Worm (Caenorhabditis elegans) whole organism, L4 larva: ENCODE results near the gene srw-71.

Source experiments
- F37D6.2 ChIP-seq: sonication (generic microtip); optimal IDR thresholded peaks from 2 replicates; lab custom pipeline; 2016; ENCODE audit warnings: mild to moderate bottlenecking, missing genetic modification characterization, missing compliant biosample characterization
- R02D3.7 ChIP-seq: fragments of 150-350 bp; sonication (generic microtip); optimal IDR thresholded peaks from 3 replicates; lab custom pipeline; 2014; ENCODE audit warnings: missing biosample characterization, missing genetic modification characterization
- T20F7.1 ChIP-seq: fragments of 200-800 bp; sonication (Bioruptor generic); optimal IDR thresholded peaks from 2 replicates; lab custom pipeline; 2018; ENCODE audit warnings: mild to moderate bottlenecking, missing genetic modification characterization, missing compliant biosample characterization
- T26A8.4 ChIP-seq: fragments of 200-800 bp; sonication (Bioruptor generic); IDR thresholded peaks from 2 replicates; pipeline ENCODE4 v1.3.6; 2022; ENCODE audit warnings: missing genetic modification characterization, missing compliant biosample characterization
- Y48G9A.11 ChIP-seq: fragments of 200-800 bp; sonication (Bioruptor generic); IDR thresholded peaks from 2 replicates; pipeline ENCODE4 v1.3.6; 2022; ENCODE audit warnings: missing genetic modification reagents, missing genetic modification characterization, missing compliant biosample characterization
- Y5F2A.4 ChIP-seq: fragments of 200-800 bp; sonication (Bioruptor generic); optimal IDR thresholded peaks from 2 replicates; lab custom pipeline; 2018; ENCODE audit warnings: mild to moderate bottlenecking, missing genetic modification characterization, missing compliant biosample characterization
- aha-1 ChIP-seq: fragments of 150-350 bp; peaks from one replicate; lab custom pipeline; 2014; ENCODE audit warnings: missing biosample characterization, missing genetic modification characterization
- attf-4 ChIP-seq: sonication (generic microtip); optimal IDR thresholded peaks from 3 replicates; lab custom pipeline; 2017; ENCODE audit warnings: missing biosample characterization, missing genetic modification characterization
- ceh-20 ChIP-seq: fragments of 200-800 bp; sonication (Bioruptor generic); IDR thresholded peaks from 2 replicates; pipeline ENCODE4 v1.3.6; 2022; ENCODE audit warnings: missing genetic modification reagents, missing genetic modification characterization, missing compliant biosample characterization
- ceh-28 ChIP-seq: fragments of 150-350 bp; optimal IDR thresholded peaks from 2 replicates; lab custom pipeline; 2014; ENCODE audit warnings: missing biosample characterization, missing genetic modification reagents, missing genetic modification characterization
- ceh-44 ChIP-seq: fragments of 200-800 bp; sonication (Bioruptor generic); IDR thresholded peaks from 2 replicates; pipeline ENCODE4 v1.3.6; 2022; ENCODE audit warnings: missing genetic modification reagents, missing genetic modification characterization, missing compliant biosample characterization
- ceh-62 ChIP-seq: sonication (generic microtip); optimal IDR thresholded peaks from 2 replicates; lab custom pipeline; 2017; ENCODE audit warnings: missing biosample characterization, missing genetic modification characterization
- ceh-82 ChIP-seq: sonication (generic microtip); optimal IDR thresholded peaks from 2 replicates; lab custom pipeline; 2017; ENCODE audit warnings: missing biosample characterization, missing genetic modification characterization
- dmd-8 ChIP-seq: fragments of 200-800 bp; sonication (Bioruptor generic); IDR thresholded peaks from 2 replicates; pipeline ENCODE4 v1.3.6; 2022; ENCODE audit warnings: missing genetic modification characterization, missing compliant biosample characterization
- dpl-1 ChIP-seq: fragments of 150-350 bp; optimal IDR thresholded peaks from 2 replicates; lab custom pipeline; 2014; ENCODE audit warnings: missing biosample characterization, missing genetic modification reagents, missing genetic modification characterization
- duxl-1 ChIP-seq: sonication (generic microtip); optimal IDR thresholded peaks from 2 replicates; lab custom pipeline; 2016; ENCODE audit warnings: mild to moderate bottlenecking, missing genetic modification characterization, moderate library complexity, missing compliant biosample characterization; ENCODE audit not compliant: poor library complexity
- dve-1 ChIP-seq: sonication (generic microtip); optimal IDR thresholded peaks from 2 replicates; lab custom pipeline; 2017; ENCODE audit warnings: antibody characterized with exemption, mild to moderate bottlenecking, missing genetic modification characterization, missing compliant biosample characterization; ENCODE audit not compliant: insufficient read depth
- egl-43 ChIP-seq: fragments of 200-800 bp; sonication (Bioruptor generic); IDR thresholded peaks from 2 replicates; pipeline ENCODE4 v1.3.6; 2022; ENCODE audit warnings: missing genetic modification reagents, missing genetic modification characterization, missing compliant biosample characterization
- hif-1 ChIP-seq, 2 experiments: sonication (generic microtip); optimal IDR thresholded peaks; 2 replicates each; lab custom pipeline; 2016 to 2017; ENCODE audit warnings: missing compliant biosample characterization in 2 of 2, missing genetic modification characterization in 2 of 2, missing genetic modification reagents in 2 of 2, missing genotype in 2 of 2, mild to moderate bottlenecking in 1 of 2
- hlh-11 ChIP-seq: fragments of 200-800 bp; sonication (Bioruptor generic); optimal IDR thresholded peaks from 2 replicates; lab custom pipeline; 2018; ENCODE audit warnings: mild to moderate bottlenecking, missing genetic modification characterization, missing compliant biosample characterization
- hmg-1.1 ChIP-seq: fragments of 200-800 bp; sonication (Bioruptor generic); IDR thresholded peaks from 2 replicates; pipeline ENCODE4 v1.3.6; 2022; ENCODE audit warnings: missing genetic modification reagents, missing genetic modification characterization, missing compliant biosample characterization
- jun-1 ChIP-seq: fragments of 150-350 bp; optimal IDR thresholded peaks from 2 replicates; lab custom pipeline; 2014; ENCODE audit warnings: missing biosample characterization, missing genetic modification reagents, missing genetic modification characterization
- lim-7 ChIP-seq: fragments of 200-800 bp; sonication (Bioruptor generic); IDR thresholded peaks from 2 replicates; pipeline ENCODE4 v1.3.6; 2022; ENCODE audit warnings: missing genetic modification characterization, missing compliant biosample characterization
- lin-29 ChIP-seq: fragments of 200-800 bp; sonication (Bioruptor generic); IDR thresholded peaks from 2 replicates; pipeline ENCODE4 v1.3.6; 2022; ENCODE audit warnings: missing genetic modification reagents, missing genetic modification characterization, missing compliant biosample characterization
- lin-38 ChIP-seq: fragments of 200-800 bp; sonication (Bioruptor generic); IDR thresholded peaks from 2 replicates; pipeline ENCODE4 v1.3.6; 2022; ENCODE audit warnings: missing genetic modification reagents, missing genetic modification characterization, missing compliant biosample characterization
- lsy-2 ChIP-seq, 2 experiments: fragments of 150-350 bp in 1 of 2; sonication (generic microtip) in 1 of 2; optimal IDR thresholded peaks; 2 replicates each; lab custom pipeline; 2014 to 2017; ENCODE audit warnings: missing biosample characterization in 2 of 2, missing genetic modification characterization in 2 of 2
- madf-9 ChIP-seq: fragments of 200-800 bp; sonication (Bioruptor generic); conservative IDR thresholded peaks from 2 replicates; pipeline ENCODE4 v1.3.6; 2022; ENCODE audit warnings: missing genetic modification reagents, missing genetic modification characterization, missing compliant biosample characterization
- mdt-29 ChIP-seq: fragments of 200-800 bp; sonication (Bioruptor generic); IDR thresholded peaks from 2 replicates; pipeline ENCODE4 v1.3.6; 2022; ENCODE audit warnings: missing genetic modification reagents, missing genetic modification characterization, missing compliant biosample characterization
- mep-1 ChIP-seq: fragments of 150-350 bp; sonication (generic microtip); optimal IDR thresholded peaks from 3 replicates; lab custom pipeline; 2014; ENCODE audit warnings: missing biosample characterization, missing genetic modification characterization
- mes-2 ChIP-seq: sonication (generic microtip); optimal IDR thresholded peaks from 2 replicates; lab custom pipeline; 2016; ENCODE audit warnings: missing genotype, mild to moderate bottlenecking, missing genetic modification characterization, missing compliant biosample characterization; ENCODE audit not compliant: poor library complexity, severe bottlenecking
- mxl-2 ChIP-seq: fragments of 200-800 bp; sonication (Bioruptor generic); conservative IDR thresholded peaks from 2 replicates; pipeline ENCODE4 v1.3.6; 2022; ENCODE audit warnings: missing genetic modification reagents, missing genetic modification characterization, missing compliant biosample characterization
- mxl-3 ChIP-seq: fragments of 200-800 bp; sonication (Bioruptor generic); optimal IDR thresholded peaks from 2 replicates; lab custom pipeline; 2018; ENCODE audit warnings: mild to moderate bottlenecking, missing genetic modification characterization, missing compliant biosample characterization
- nhr-10 ChIP-seq: fragments of 150-350 bp; optimal IDR thresholded peaks from 2 replicates; lab custom pipeline; 2014; ENCODE audit warnings: missing biosample characterization, missing genetic modification characterization
- nhr-102 ChIP-seq: sonication (generic microtip); optimal IDR thresholded peaks from 2 replicates; lab custom pipeline; 2016; ENCODE audit warnings: mild to moderate bottlenecking, missing genetic modification characterization, moderate library complexity, missing compliant biosample characterization
- nhr-11 ChIP-seq: fragments of 150-350 bp; optimal IDR thresholded peaks from 2 replicates; lab custom pipeline; 2014; ENCODE audit warnings: missing biosample characterization, missing genetic modification characterization
- nhr-111 ChIP-seq: fragments of 200-800 bp; sonication (Bioruptor generic); optimal IDR thresholded peaks from 2 replicates; lab custom pipeline; 2018; ENCODE audit warnings: mild to moderate bottlenecking, missing genetic modification characterization, missing compliant biosample characterization
- nhr-237 ChIP-seq: sonication (generic microtip); optimal IDR thresholded peaks from 2 replicates; lab custom pipeline; 2017; ENCODE audit warnings: missing biosample characterization, missing genetic modification characterization
- nhr-25 ChIP-seq: sonication (generic microtip); optimal IDR thresholded peaks from 2 replicates; lab custom pipeline; 2017; ENCODE audit warnings: missing genetic modification characterization, mild to moderate bottlenecking, missing compliant biosample characterization, antibody characterized with exemption, moderate library complexity, borderline replicate concordance; ENCODE audit not compliant: insufficient read depth
- nhr-28 ChIP-seq: fragments of 150-350 bp; optimal IDR thresholded peaks from 2 replicates; lab custom pipeline; 2014; ENCODE audit warnings: missing biosample characterization, missing genetic modification characterization
- nhr-48 ChIP-seq: sonication (generic microtip); optimal IDR thresholded peaks from 2 replicates; lab custom pipeline; 2016; ENCODE audit warnings: mild to moderate bottlenecking, missing genetic modification characterization, missing compliant biosample characterization
- pqm-1 ChIP-seq: sonication (generic microtip); optimal IDR thresholded peaks from 2 replicates; lab custom pipeline; 2017; ENCODE audit warnings: missing biosample characterization, missing genetic modification characterization
- spr-3 ChIP-seq: fragments of 200-800 bp; sonication (Bioruptor generic); optimal IDR thresholded peaks from 2 replicates; lab custom pipeline; 2018; ENCODE audit warnings: mild to moderate bottlenecking, missing genetic modification characterization, missing compliant biosample characterization
- unc-130 ChIP-seq: sonication (generic microtip); optimal IDR thresholded peaks from 2 replicates; lab custom pipeline; 2016; ENCODE audit warnings: missing genetic modification reagents, missing genetic modification characterization, missing compliant biosample characterization
- unc-39 ChIP-seq: sonication (generic microtip); optimal IDR thresholded peaks from 2 replicates; lab custom pipeline; 2017; ENCODE audit warnings: missing biosample characterization, missing genetic modification characterization
- unc-62 ChIP-seq, 3 experiments: fragments of 150-350 bp in 1 of 3; sonication (generic microtip); optimal IDR thresholded peaks in 2 of 3; peaks in 1 of 3; 1 replicate in 1 of 3; 2 replicates in 2 of 3; lab custom pipeline; 2014 to 2017; ENCODE audit warnings: missing biosample characterization in 3 of 3, missing genetic modification characterization in 3 of 3, missing genetic modification reagents in 3 of 3, missing genotype in 1 of 3
- zag-1 ChIP-seq: fragments of 150-350 bp; optimal IDR thresholded peaks from 2 replicates; lab custom pipeline; 2014; ENCODE audit warnings: missing biosample characterization, missing genetic modification characterization
- zip-11 ChIP-seq: fragments of 200-800 bp; sonication (Bioruptor generic); IDR thresholded peaks from 2 replicates; pipeline ENCODE4 v1.3.6; 2022; ENCODE audit warnings: missing genetic modification characterization, missing compliant biosample characterization
- zip-2 ChIP-seq: fragments of 150-350 bp; optimal IDR thresholded peaks from 2 replicates; lab custom pipeline; 2014; ENCODE audit warnings: missing biosample characterization, missing genetic modification characterization
- ztf-7 ChIP-seq: fragments of 150-350 bp; optimal IDR thresholded peaks from 2 replicates; lab custom pipeline; 2014; ENCODE audit warnings: missing biosample characterization, missing genetic modification characterization

Gene srw-71

ce11 chrV:7416569-7416968, 14.3 kb downstream of the srw-71 start:
- TF ChIP-seq T20F7.1 (GFP tag; lab: Kevin White, UChicago) = peak; percentile 14
- TF ChIP-seq pqm-1 (tag; lab: Kevin White, UChicago) = no peak
- TF ChIP-seq lim-7 (GFP tag; lab: Robert Waterston, UW) = no peak
- TF ChIP-seq zag-1 = no peak
- TF ChIP-seq nhr-102 (tag; lab: Kevin White, UChicago) = peak; percentile 5
- peak; percentile 89 for TF ChIP-seq aha-1 (tag; lab: Kevin White, UChicago)
- no peak for TF ChIP-seq ceh-62 (tag; lab: Kevin White, UChicago)

- TF ChIP-seq dmd-8 (GFP tag; lab: Robert Waterston, UW) = no peak
- peak; percentile 54 for TF ChIP-seq mep-1
- no peak for TF ChIP-seq ceh-28 (tag; lab: Kevin White, UChicago)
- no peak for TF ChIP-seq nhr-111 (GFP tag; lab: Kevin White, UChicago)
- TF ChIP-seq egl-43 = no peak
- TF ChIP-seq unc-62 (GFP tag; optimal IDR thresholded peaks at IDR 0.05 in 1 of 2; lab: Kevin White, UChicago) = peak in 1 of 2 experiments; percentile 55
- TF ChIP-seq unc-62 (tag; optimal IDR thresholded peaks at IDR 0.05; lab: Kevin White, UChicago) = no peak
- no peak for TF ChIP-seq zip-11 (GFP tag; lab: Robert Waterston, UW)
- no peak for TF ChIP-seq R02D3.7
- no peak for TF ChIP-seq nhr-237 (tag; lab: Kevin White, UChicago)
- no peak for TF ChIP-seq zip-2 (tag; lab: Kevin White, UChicago)
- TF ChIP-seq dve-1 (tag; lab: Kevin White, UChicago) = no peak
- TF ChIP-seq nhr-48 = peak; percentile 91
- no peak for TF ChIP-seq ceh-82 (tag; lab: Kevin White, UChicago)
- TF ChIP-seq duxl-1 (tag; lab: Kevin White, UChicago) = peak; percentile 36
- peak; percentile 84 for TF ChIP-seq nhr-28 (tag; lab: Kevin White, UChicago)
- no peak for TF ChIP-seq ceh-44 (GFP tag; lab: Robert Waterston, UW)
- TF ChIP-seq lsy-2 (tag; optimal IDR thresholded peaks at IDR 0.05; lab: Kevin White, UChicago) = peak in 1 of 2 experiments; percentile 57
- TF ChIP-seq hif-1 (tag; optimal IDR thresholded peaks at IDR 0.05; lab: Kevin White, UChicago) = peak; percentile 19 to 60
- TF ChIP-seq mxl-3 (GFP tag; lab: Kevin White, UChicago) = peak; percentile 72
- no peak for TF ChIP-seq mes-2 (tag; lab: Kevin White, UChicago)
- no peak for TF ChIP-seq Y5F2A.4 (GFP tag; lab: Kevin White, UChicago)
- TF ChIP-seq T26A8.4 (GFP tag; lab: Robert Waterston, UW) = peak; percentile 45; the same call in 1 of the 2 replicates
- no peak for TF ChIP-seq Y48G9A.11 (GFP tag; lab: Robert Waterston, UW)
- TF ChIP-seq spr-3 (GFP tag; lab: Kevin White, UChicago) = no peak
- TF ChIP-seq hlh-11 (tag; lab: Kevin White, UChicago) = peak; percentile 84
- TF ChIP-seq unc-39 (tag; lab: Kevin White, UChicago) = no peak
- TF ChIP-seq mxl-2 (GFP tag; lab: Robert Waterston, UW) = 0 out of 2 replicates have a peak, but pooled peaks have one; percentile 22
- TF ChIP-seq lin-29 (GFP tag; lab: Robert Waterston, UW) = no peak
- no peak for TF ChIP-seq F37D6.2
- TF ChIP-seq mdt-29 (GFP tag; lab: Robert Waterston, UW) = no peak
- no peak for TF ChIP-seq lin-38
- TF ChIP-seq nhr-10 (tag; lab: Kevin White, UChicago) = no peak
- TF ChIP-seq madf-9 = peak; percentile 24; the same call in 1 of the 2 replicates
- no peak for TF ChIP-seq unc-130 (GFP tag; lab: Kevin White, UChicago)
- no peak for TF ChIP-seq ztf-7 (tag; lab: Kevin White, UChicago)
- peak; percentile 58 for TF ChIP-seq nhr-25 (tag; lab: Kevin White, UChicago)
- TF ChIP-seq hmg-1.1 (GFP tag; lab: Robert Waterston, UW) = no peak
- no peak for TF ChIP-seq attf-4 (tag; lab: Kevin White, UChicago)
- no peak; the same call in 1 of the 2 replicates for TF ChIP-seq ceh-20 (GFP tag; lab: Robert Waterston, UW)
- TF ChIP-seq jun-1 (tag; lab: Kevin White, UChicago) = no peak
- TF ChIP-seq nhr-11 = no peak
- peak; percentile 9 for TF ChIP-seq dpl-1
Observed at ce11 chrV:7415780-7416428, 15.0 kb downstream of the srw-71 start, which contains the start of gene F18E3.13. Gene F18E3.13 (plus strand): TSS chrV:7416164.
